Worm (Caenorhabditis elegans): ENCODE measurements around the gene K05G3.1.
A peak's percentile ranks its signal among the peaks of the same experiment; 100 is the strongest.

Gene K05G3.1

DNA sequence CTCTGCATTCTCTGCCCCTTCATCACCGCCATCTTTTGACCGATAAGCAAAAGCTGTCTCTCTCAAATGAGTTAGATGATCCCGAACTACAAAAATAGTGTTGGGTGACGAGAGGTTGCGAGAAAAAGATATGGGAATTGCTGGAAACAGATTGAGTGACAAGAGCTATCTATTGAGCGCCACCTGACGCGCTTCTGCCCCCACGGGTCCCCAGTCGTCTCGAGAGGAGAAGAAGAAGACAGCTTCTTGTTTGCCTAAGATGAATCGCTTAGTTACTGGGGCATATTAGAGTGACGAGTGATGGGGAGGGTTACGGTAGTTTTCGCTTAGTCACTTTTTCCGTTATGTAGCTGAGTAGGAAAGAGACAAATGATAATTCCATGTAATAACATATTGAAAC lies 33.4 kb downstream of the K05G3.1 start:
- TF ChIP-seq sma-9 (GFP tag; optimal IDR thresholded peaks at IDR 0.05) = peak; percentile 26
- no peak for TF ChIP-seq sma-9 (tag; optimal IDR thresholded peaks at IDR 0.05)
- peak; percentile 38 for TF ChIP-seq nhr-129 (tag; optimal IDR thresholded peaks at IDR 0.05)
- peak; percentile 45 for TF ChIP-seq C34F6.9 (tag; optimal IDR thresholded peaks at IDR 0.05)
- peak in 1 of 2 experiments; percentile 54 for TF ChIP-seq lsy-2 (tag; optimal IDR thresholded peaks at IDR 0.05)
- TF ChIP-seq lin-13 (GFP tag; optimal IDR thresholded peaks at IDR 0.05) = no peak
- TF ChIP-seq F13H6.1 (tag; optimal IDR thresholded peaks at IDR 0.05) = peak; percentile 82

DNA sequence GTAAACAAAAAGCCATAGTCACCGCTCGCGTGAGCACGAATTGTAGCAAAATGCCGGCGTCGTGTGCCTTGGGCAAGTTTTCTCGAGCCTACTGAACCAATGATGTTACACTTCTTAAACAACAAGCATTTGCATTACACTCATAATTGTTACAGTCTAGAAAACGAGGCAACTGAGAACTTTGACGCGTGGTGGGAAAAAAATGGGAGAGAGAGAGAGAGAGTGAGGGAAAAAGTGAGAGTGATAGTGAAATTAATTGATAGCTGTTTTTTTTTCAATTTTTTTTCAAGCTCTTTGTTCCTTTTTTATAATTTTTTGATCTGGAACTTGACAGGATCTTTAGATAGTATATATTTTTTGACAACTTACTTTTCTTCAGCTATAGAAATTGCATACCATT lies 34.1 kb downstream of the K05G3.1 start:
- no peak for TF ChIP-seq lin-11 (tag; optimal IDR thresholded peaks at IDR 0.05)
- TF ChIP-seq blmp-1 (tag; optimal IDR thresholded peaks at IDR 0.05; ENCODE audit: insufficient read depth) = peak; percentile 70
- TF ChIP-seq nhr-11 (tag; optimal IDR thresholded peaks at IDR 0.05) = no peak

DNA sequence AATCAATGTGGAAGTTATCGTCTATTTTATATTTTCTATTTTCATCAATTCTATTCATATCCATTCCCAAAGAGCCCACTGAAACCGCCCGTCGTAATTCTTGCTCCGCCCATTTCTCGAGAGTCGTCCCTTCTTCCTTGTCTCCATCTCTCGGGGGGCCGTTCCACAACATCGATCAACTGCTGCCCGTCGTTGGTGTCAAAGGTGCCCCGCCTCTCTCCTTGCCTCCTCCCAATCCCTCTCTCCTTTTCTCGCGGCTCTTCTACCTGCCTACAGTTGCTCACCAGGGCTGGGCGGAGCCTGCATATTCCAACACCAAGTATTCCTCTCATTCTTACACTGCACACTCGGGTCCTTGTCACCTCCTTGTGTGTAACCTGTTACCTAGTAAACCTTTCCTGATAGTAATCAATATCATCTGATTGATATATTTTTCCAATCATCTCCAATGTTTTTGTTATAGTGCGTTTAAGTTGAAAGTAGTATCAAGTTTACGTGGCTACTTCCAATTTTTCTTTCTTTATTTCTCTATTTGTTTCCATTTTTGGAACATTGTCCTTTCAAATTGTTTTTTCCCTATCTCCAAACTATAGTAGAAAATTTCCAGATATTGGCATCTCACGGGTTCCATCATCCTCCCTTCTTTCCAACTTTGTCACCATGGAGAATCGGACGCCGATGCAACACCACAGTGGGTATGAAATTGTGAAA lies 35.3 kb downstream of the K05G3.1 start, which contains the start of gene pat-9:
Gene pat-9 (plus strand): TSS at position 661 of the 711 bp plus-strand sequence.
- TF ChIP-seq nhr-237 (tag; optimal IDR thresholded peaks at IDR 0.05) = no peak
- no peak for TF ChIP-seq zag-1 (tag; optimal IDR thresholded peaks at IDR 0.05)
- TF ChIP-seq nhr-21 (tag; optimal IDR thresholded peaks at IDR 0.05) = no peak
- no peak for TF ChIP-seq lin-11 (tag; optimal IDR thresholded peaks at IDR 0.05)
- TF ChIP-seq ZK546.5 (tag; optimal IDR thresholded peaks at IDR 0.05) = no peak
- no peak for TF ChIP-seq skn-1 (tag; optimal IDR thresholded peaks at IDR 0.05)
- no peak for TF ChIP-seq snpc-4 (tag; optimal IDR thresholded peaks at IDR 0.05)
- TF ChIP-seq dmd-4 (tag; optimal IDR thresholded peaks at IDR 0.05) = no peak
- TF ChIP-seq lin-13 (GFP tag; optimal IDR thresholded peaks at IDR 0.05) = no peak
- no peak for TF ChIP-seq ztf-1 (GFP tag; conservative IDR thresholded peaks at IDR 0.05)

- TF ChIP-seq nhr-129 (tag; optimal IDR thresholded peaks at IDR 0.05) (no peak), ama-1 (optimal IDR thresholded peaks at IDR 0.05) (no peak), mdl-1 (tag; optimal IDR thresholded peaks at IDR 0.05) (no peak), nhr-23 (tag; optimal IDR thresholded peaks at IDR 0.05) (no peak), Y55F3AM.14 (GFP tag; optimal IDR thresholded peaks at IDR 0.05) (no peak), nhr-25 (tag; optimal IDR thresholded peaks at IDR 0.05) (no peak), fos-1 (tag; optimal IDR thresholded peaks at IDR 0.05) (no peak), elt-3 (tag; optimal IDR thresholded peaks at IDR 0.05) (no peak), nhr-6 (tag; optimal IDR thresholded peaks at IDR 0.05) (no peak)
Measured at ce11 chrX:16540374-16540773, 39.2 kb downstream of the K05G3.1 start, which contains the start of gene osm-1. osm-1 (plus strand) TSS chrX:16540674.

- TF ChIP-seq nhr-10 (tag; optimal IDR thresholded peaks at IDR 0.05) = no peak
- TF ChIP-seq sma-3 (GFP tag; optimal IDR thresholded peaks at IDR 0.05) = no peak
- no peak for TF ChIP-seq elt-1 (tag; optimal IDR thresholded peaks at IDR 0.05)
- TF ChIP-seq peb-1 (tag; optimal IDR thresholded peaks at IDR 0.05) = no peak
- TF ChIP-seq sma-9 (GFP tag; optimal IDR thresholded peaks at IDR 0.05) = no peak
- TF ChIP-seq sma-9 (tag; optimal IDR thresholded peaks at IDR 0.05) = no peak
- TF ChIP-seq nhr-21 (tag; optimal IDR thresholded peaks at IDR 0.05) = no peak
- no peak for TF ChIP-seq unc-39 (tag; optimal IDR thresholded peaks at IDR 0.05)
- no peak for TF ChIP-seq ceh-82 (tag; optimal IDR thresholded peaks at IDR 0.05)
- TF ChIP-seq gmeb-1 (tag; optimal IDR thresholded peaks at IDR 0.05) = no peak
- TF ChIP-seq ceh-16 (tag; optimal IDR thresholded peaks at IDR 0.05) = no peak
- TF ChIP-seq lsy-2 (tag; optimal IDR thresholded peaks at IDR 0.05) = no peak
- TF ChIP-seq aly-2 (tag; optimal IDR thresholded peaks at IDR 0.05) = no peak
- TF ChIP-seq elt-3 (tag; optimal IDR thresholded peaks at IDR 0.05) = no peak
- TF ChIP-seq ZK546.5 (tag; optimal IDR thresholded peaks at IDR 0.05) = no peak
- TF ChIP-seq egl-27 (tag; optimal IDR thresholded peaks at IDR 0.05) = no peak
- TF ChIP-seq crh-2 (tag; optimal IDR thresholded peaks at IDR 0.05) = no peak
- TF ChIP-seq skn-1 (tag; optimal IDR thresholded peaks at IDR 0.05) = no peak
- no peak for TF ChIP-seq lin-13 (GFP tag; optimal IDR thresholded peaks at IDR 0.05)
- TF ChIP-seq mab-5 (tag; optimal IDR thresholded peaks at IDR 0.05) = no peak
Measured at ce11 chrX:16543887-16544286, 42.8 kb downstream of the K05G3.1 start.
